Worm (Caenorhabditis elegans): ENCODE results near the gene M01B2.13.

M01B2.13 gene

ce11 chrV:15244456-15244855 is 21.3 kb downstream of the M01B2.13 start, which contains the start of gene kin-30:
Gene kin-30, plus strand, starts transcription at chrV:15244756.
- no peak for TF ChIP-seq nhr-19 (GFP tag; conservative IDR thresholded peaks at IDR 0.05)
- no peak for TF ChIP-seq mef-2 (tag; optimal IDR thresholded peaks at IDR 0.05)
- no peak for TF ChIP-seq sox-4 (tag; optimal IDR thresholded peaks at IDR 0.05)
- TF ChIP-seq elt-3 (tag; optimal IDR thresholded peaks at IDR 0.05): no peak
- no peak for TF ChIP-seq xbp-1 (tag; optimal IDR thresholded peaks at IDR 0.05)
- TF ChIP-seq skn-1 (tag; optimal IDR thresholded peaks at IDR 0.05): no peak
- no peak for TF ChIP-seq nhr-90 (tag; optimal IDR thresholded peaks at IDR 0.05; ENCODE audit: poor library complexity)
- TF ChIP-seq lsy-2 (tag; optimal IDR thresholded peaks at IDR 0.05): no peak
- no peak for TF ChIP-seq alr-1 (tag; optimal IDR thresholded peaks at IDR 0.05; ENCODE audit: borderline replicate concordance)
- no peak for TF ChIP-seq hlh-17 (GFP tag; optimal IDR thresholded peaks at IDR 0.05; ENCODE audit: borderline replicate concordance)
- no peak for TF ChIP-seq vab-15 (tag; optimal IDR thresholded peaks at IDR 0.05)
- no peak for TF ChIP-seq ceh-8 (GFP tag; optimal IDR thresholded peaks at IDR 0.05)
- TF ChIP-seq mab-9 (GFP tag; IDR thresholded peaks at IDR 0.05): no peak
- no peak for TF ChIP-seq C16A3.4 (tag; optimal IDR thresholded peaks at IDR 0.05)
- TF ChIP-seq ceh-90 (tag; optimal IDR thresholded peaks at IDR 0.05): no peak
- no peak for TF ChIP-seq nhr-28 (tag; optimal IDR thresholded peaks at IDR 0.05)
- TF ChIP-seq elt-2 (tag; optimal IDR thresholded peaks at IDR 0.05): no peak
- TF ChIP-seq F16B12.6 (tag; optimal IDR thresholded peaks at IDR 0.05): no peak

ce11 chrV:15241259-15241658 is 24.5 kb downstream of the M01B2.13 start, which contains the start of gene chil-12:
Gene chil-12, plus strand, starts transcription at chrV:15241559.
- TF ChIP-seq F16B12.6 (tag; optimal IDR thresholded peaks at IDR 0.05) (no peak), zag-1 (tag; optimal IDR thresholded peaks at IDR 0.05) (no peak), tbx-2 (tag; optimal IDR thresholded peaks at IDR 0.05) (no peak), nhr-237 (tag; optimal IDR thresholded peaks at IDR 0.05) (no peak), lin-13 (GFP tag; optimal IDR thresholded peaks at IDR 0.05) (no peak), vab-15 (tag; optimal IDR thresholded peaks at IDR 0.05) (no peak), C34B4.2 (tag; optimal IDR thresholded peaks at IDR 0.05) (no peak), blmp-1 (tag; optimal IDR thresholded peaks at IDR 0.05) (no peak), dsc-1 (tag; optimal IDR thresholded peaks at IDR 0.05) (no peak), grh-1 (GFP tag; IDR thresholded peaks at IDR 0.05) (no peak), sup-37 (GFP tag; optimal IDR thresholded peaks at IDR 0.05) (no peak), hpl-2 (GFP tag; optimal IDR thresholded peaks at IDR 0.05) (no peak), elt-2 (tag; optimal IDR thresholded peaks at IDR 0.05) (no peak), nhr-47 (tag; optimal IDR thresholded peaks at IDR 0.05) (no peak)

ce11 chrV:15240215-15240614 is 25.5 kb downstream of the M01B2.13 start, which contains the start of gene srw-11:
Gene srw-11, minus strand, starts transcription at chrV:15240315.
- TF ChIP-seq elt-3 (tag; optimal IDR thresholded peaks at IDR 0.05): no peak
- no peak for TF ChIP-seq F16B12.6 (tag; optimal IDR thresholded peaks at IDR 0.05)
- TF ChIP-seq C16A3.4 (tag; optimal IDR thresholded peaks at IDR 0.05): no peak
- no peak for TF ChIP-seq tbx-2 (tag; optimal IDR thresholded peaks at IDR 0.05)
- TF ChIP-seq isw-1 (GFP tag; IDR thresholded peaks at IDR 0.05): no peak
- no peak for TF ChIP-seq C04F5.9 (tag; optimal IDR thresholded peaks at IDR 0.05)
- TF ChIP-seq aha-1 (tag; optimal IDR thresholded peaks at IDR 0.05): no peak
- TF ChIP-seq lin-39 (tag; optimal IDR thresholded peaks at IDR 0.05): no peak
- no peak for TF ChIP-seq efl-1 (optimal IDR thresholded peaks at IDR 0.05)
- TF ChIP-seq efl-1 (GFP tag; optimal IDR thresholded peaks at IDR 0.05 in 1 of 2): no peak
- no peak for TF ChIP-seq skn-1 (tag; optimal IDR thresholded peaks at IDR 0.05)
- TF ChIP-seq nhr-19 (GFP tag; conservative IDR thresholded peaks at IDR 0.05): no peak
- no peak for TF ChIP-seq unc-98 (GFP tag; IDR thresholded peaks at IDR 0.05)
- no peak for TF ChIP-seq nhr-84 (tag; optimal IDR thresholded peaks at IDR 0.05)
- TF ChIP-seq snu-23 (GFP tag; optimal IDR thresholded peaks at IDR 0.05): no peak
- no peak for TF ChIP-seq zip-4 (GFP tag; optimal IDR thresholded peaks at IDR 0.05)
